Worm (Caenorhabditis elegans): ENCODE data around the gene str-252.

Gene str-252

ce11 chrV:13916196-13916595 lies at the start of gene str-252:
TSS of gene str-252 (plus strand) at chrV:13916496.
- TF ChIP-seq ama-1 (optimal IDR thresholded peaks at IDR 0.05), result no peak
- no peak for TF ChIP-seq ceh-36 (tag; optimal IDR thresholded peaks at IDR 0.05)

DNA sequence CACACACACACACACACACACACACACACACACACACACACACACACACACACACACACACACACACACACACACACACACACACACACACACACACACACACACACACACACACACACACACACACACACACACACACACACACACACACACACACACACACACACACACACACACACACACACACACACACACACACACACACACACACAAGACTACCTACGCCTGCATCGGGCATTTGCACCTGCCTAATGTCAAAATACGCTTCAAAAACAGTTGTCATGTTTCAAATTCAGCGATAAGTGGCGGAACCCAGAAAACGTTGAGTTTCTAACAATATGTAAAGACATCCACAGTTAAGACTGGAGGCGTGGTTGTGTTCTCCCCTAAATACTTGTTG lies 47.4 kb upstream of the str-252 start:
- peak; percentile 30 for TF ChIP-seq hmbx-1 (tag; optimal IDR thresholded peaks at IDR 0.05)
- TF ChIP-seq B0310.2 (tag; optimal IDR thresholded peaks at IDR 0.05), result peak; percentile 10

DNA sequence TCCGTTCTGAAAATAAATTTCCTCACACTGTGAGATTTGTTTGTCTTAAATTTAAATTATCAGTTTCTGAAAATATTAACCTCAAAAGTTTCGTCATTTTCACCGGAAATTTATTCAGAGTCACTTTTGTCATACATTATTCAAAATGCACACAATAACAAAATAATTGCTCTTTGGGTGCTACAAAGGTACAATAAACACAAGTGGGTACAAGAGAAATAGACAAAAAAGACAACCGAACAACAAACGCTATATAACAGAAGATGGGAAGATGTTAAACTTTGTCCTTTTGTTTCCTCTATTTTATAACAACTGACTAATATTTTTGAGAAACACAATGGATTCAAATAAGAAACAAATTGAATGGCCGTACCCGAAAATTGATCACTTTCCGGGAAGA lies 46.7 kb upstream of the str-252 start:
- no peak for TF ChIP-seq tra-4 (tag; optimal IDR thresholded peaks at IDR 0.05)
- TF ChIP-seq B0310.2 (tag; optimal IDR thresholded peaks at IDR 0.05), result no peak
- no peak for TF ChIP-seq aly-1 (tag; optimal IDR thresholded peaks at IDR 0.05)
- no peak for TF ChIP-seq tbx-37 (GFP tag; conservative IDR thresholded peaks at IDR 0.05)
- no peak for TF ChIP-seq sea-1 (GFP tag; conservative IDR thresholded peaks at IDR 0.05)
- no peak for TF ChIP-seq ama-1 (optimal IDR thresholded peaks at IDR 0.05)
- TF ChIP-seq hmg-4 (GFP tag; optimal IDR thresholded peaks at IDR 0.05), result no peak
- no peak for TF ChIP-seq tbx-11 (GFP tag; IDR thresholded peaks at IDR 0.05)
- no peak for TF ChIP-seq scrt-1 (GFP tag; IDR thresholded peaks at IDR 0.05)
- TF ChIP-seq flt-1 (GFP tag; IDR thresholded peaks at IDR 0.05), result no peak

DNA sequence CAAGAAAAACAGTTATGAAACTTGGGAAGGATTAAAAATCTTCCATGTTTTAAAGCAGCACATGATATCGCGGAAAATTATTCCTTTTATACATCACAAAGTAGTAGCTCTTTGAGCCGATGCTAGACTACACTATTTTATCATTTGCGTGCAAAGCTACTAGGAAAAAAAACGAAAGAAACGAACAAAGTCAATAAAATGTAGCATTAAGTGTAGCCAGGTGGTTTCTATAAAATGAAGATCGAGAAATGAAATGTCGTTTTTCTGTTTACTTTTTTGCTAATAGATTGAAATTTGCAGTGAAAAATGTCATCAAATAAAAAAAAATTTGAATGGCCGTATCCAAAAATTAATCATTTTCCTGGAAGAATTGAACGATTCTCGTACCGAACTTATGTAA lies 43.4 kb upstream of the str-252 start, which contains the start of gene cpt-5:
TSS of gene cpt-5 (plus strand) at position 301 of the 400 bp plus-strand sequence.
- TF ChIP-seq sea-1 (GFP tag; conservative IDR thresholded peaks at IDR 0.05) (no peak), scrt-1 (GFP tag; IDR thresholded peaks at IDR 0.05) (no peak), hmbx-1 (tag; optimal IDR thresholded peaks at IDR 0.05) (no peak), ama-1 (optimal IDR thresholded peaks at IDR 0.05) (no peak), pes-1 (GFP tag; IDR thresholded peaks at IDR 0.05) (no peak), F13C5.2 (tag; optimal IDR thresholded peaks at IDR 0.05) (no peak), aly-1 (tag; optimal IDR thresholded peaks at IDR 0.05) (no peak), tbx-37 (GFP tag; conservative IDR thresholded peaks at IDR 0.05) (no peak), B0310.2 (tag; optimal IDR thresholded peaks at IDR 0.05) (no peak), hnd-1 (tag; optimal IDR thresholded peaks at IDR 0.05) (no peak), hmg-4 (GFP tag; optimal IDR thresholded peaks at IDR 0.05) (no peak), ceh-36 (tag; optimal IDR thresholded peaks at IDR 0.05) (no peak), tra-4 (tag; optimal IDR thresholded peaks at IDR 0.05) (no peak), flt-1 (GFP tag; IDR thresholded peaks at IDR 0.05) (no peak), tbx-11 (GFP tag; IDR thresholded peaks at IDR 0.05) (no peak)

ce11 chrV:13873323-13873722 lies 43.0 kb upstream of the str-252 start:
- no peak for TF ChIP-seq hmbx-1 (tag; optimal IDR thresholded peaks at IDR 0.05)
- TF ChIP-seq ceh-36 (tag; optimal IDR thresholded peaks at IDR 0.05), result no peak

DNA sequence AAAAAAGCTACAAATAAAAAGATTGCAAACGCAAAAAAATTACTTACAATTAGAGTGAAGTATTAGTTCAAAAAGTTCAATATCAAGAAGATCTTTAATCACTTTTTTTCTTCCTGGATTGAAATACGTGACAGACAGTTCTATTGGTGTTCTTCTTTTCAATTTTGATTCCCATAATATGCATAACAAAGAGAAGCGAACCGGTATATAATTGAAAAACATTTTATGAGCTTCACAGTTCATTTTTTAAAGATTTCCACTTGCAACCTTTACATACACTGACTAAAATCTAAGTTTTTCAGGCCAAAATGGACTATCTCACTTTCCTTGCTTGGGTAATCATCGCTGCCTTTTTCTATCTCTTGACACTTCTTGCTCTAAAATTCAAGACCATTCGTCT lies 39.8 kb upstream of the str-252 start, which contains the start of gene T22G5.1:
TSS of gene T22G5.1 (plus strand) at position 301 of the 400 bp plus-strand sequence.
- TF ChIP-seq B0310.2 (tag; optimal IDR thresholded peaks at IDR 0.05) (no peak), scrt-1 (GFP tag; IDR thresholded peaks at IDR 0.05) (no peak), aly-1 (tag; optimal IDR thresholded peaks at IDR 0.05) (no peak)

DNA sequence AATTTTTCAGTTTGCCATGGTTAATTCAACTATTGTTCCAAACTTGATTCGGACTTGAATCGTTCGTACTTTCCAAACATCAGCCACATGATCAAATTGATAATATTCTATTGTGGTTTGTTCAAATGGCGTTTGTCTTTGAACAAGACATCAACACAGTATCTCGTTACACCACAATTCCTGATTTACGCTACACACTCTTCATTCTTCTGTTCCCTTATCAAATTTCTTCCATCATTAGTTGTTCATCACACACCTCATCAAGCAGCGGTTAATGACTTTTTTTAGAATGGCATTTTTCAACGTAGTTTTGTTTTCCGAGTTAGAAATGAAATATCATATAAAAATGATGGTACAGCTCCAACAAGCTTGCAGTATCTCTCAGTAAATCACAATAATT lies 38.1 kb upstream of the str-252 start:
- TF ChIP-seq flt-1 (GFP tag; IDR thresholded peaks at IDR 0.05), result no peak
- TF ChIP-seq tbx-37 (GFP tag; conservative IDR thresholded peaks at IDR 0.05), result no peak
- TF ChIP-seq ama-1 (optimal IDR thresholded peaks at IDR 0.05), result no peak
- TF ChIP-seq aly-1 (tag; optimal IDR thresholded peaks at IDR 0.05), result no peak

DNA sequence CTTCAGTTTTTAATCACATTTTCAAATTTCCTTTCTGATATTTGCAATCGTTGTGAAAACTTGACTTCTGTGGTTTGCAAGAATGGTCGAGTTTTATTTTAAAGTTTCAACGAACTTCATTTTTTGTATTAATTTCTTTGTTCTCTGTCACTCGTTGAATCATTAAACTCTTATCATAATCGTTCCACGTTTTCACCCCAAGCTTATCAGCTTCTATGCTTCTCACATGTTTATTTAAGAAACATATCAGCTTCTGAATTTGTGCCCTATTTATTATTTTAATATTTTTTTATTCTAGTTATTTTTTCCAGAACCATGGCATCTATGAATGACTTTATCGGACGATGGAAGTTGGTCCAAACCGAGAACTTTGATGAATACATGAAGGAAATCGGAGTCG lies 37.1 kb upstream of the str-252 start, which contains the start of gene lbp-7:
TSS of gene lbp-7 (plus strand) at position 312 of the 400 bp plus-strand sequence.
- no peak for TF ChIP-seq pes-1 (GFP tag; IDR thresholded peaks at IDR 0.05)
- no peak for TF ChIP-seq scrt-1 (GFP tag; IDR thresholded peaks at IDR 0.05)
- TF ChIP-seq F13C5.2 (tag; optimal IDR thresholded peaks at IDR 0.05), result no peak

DNA sequence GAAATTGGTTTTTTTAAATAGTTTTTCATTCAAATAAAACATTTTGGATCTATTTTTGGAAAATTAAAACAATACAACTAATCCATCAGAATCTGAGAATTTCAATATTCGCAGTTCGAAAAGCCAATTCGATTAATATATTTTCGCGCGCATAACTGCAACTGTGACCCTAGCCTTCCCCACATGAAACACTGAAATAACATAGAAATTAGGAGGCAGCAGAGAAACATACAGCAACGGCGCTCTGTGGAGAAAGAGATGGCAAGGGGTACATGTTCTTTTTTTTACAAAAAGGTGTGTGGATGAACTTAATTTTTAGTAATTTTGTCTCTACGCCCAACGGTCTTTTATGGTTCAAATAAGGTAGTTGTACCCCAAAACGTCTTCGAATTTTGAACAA lies 36.1 kb upstream of the str-252 start:
- TF ChIP-seq pes-1 (GFP tag; IDR thresholded peaks at IDR 0.05) (no peak), hnd-1 (tag; optimal IDR thresholded peaks at IDR 0.05) (no peak), tbx-37 (GFP tag; conservative IDR thresholded peaks at IDR 0.05) (no peak), ama-1 (optimal IDR thresholded peaks at IDR 0.05) (no peak), tbx-11 (GFP tag; IDR thresholded peaks at IDR 0.05) (no peak), aly-1 (tag; optimal IDR thresholded peaks at IDR 0.05) (no peak), tra-4 (tag; optimal IDR thresholded peaks at IDR 0.05) (no peak), ceh-13 (GFP tag; optimal IDR thresholded peaks at IDR 0.05) (no peak), B0310.2 (tag; optimal IDR thresholded peaks at IDR 0.05) (no peak)

DNA sequence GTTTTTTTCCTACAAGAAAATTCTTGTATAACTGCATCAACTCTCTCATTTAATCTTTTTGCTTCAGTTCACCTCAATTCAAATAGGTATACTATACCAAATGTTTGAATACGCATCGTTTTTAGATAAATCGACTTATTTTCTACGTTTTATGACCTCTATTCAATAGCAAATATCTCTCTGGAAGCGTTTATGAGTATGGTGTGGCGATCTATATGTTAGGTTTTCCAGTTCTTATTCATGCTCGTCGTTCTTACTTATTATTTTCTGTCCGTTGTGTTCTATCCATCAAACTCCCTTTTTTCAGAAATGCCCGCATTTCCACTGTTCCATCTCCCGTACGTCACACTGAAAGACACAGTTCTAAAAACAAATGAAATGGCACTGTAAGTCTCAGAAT lies 35.7 kb upstream of the str-252 start, which contains the start of gene T22G5.3:
TSS of gene T22G5.3 (plus strand) at position 301 of the 400 bp plus-strand sequence.
- TF ChIP-seq aly-1 (tag; optimal IDR thresholded peaks at IDR 0.05) (no peak), pes-1 (GFP tag; IDR thresholded peaks at IDR 0.05) (no peak), flt-1 (GFP tag; IDR thresholded peaks at IDR 0.05) (no peak), ama-1 (optimal IDR thresholded peaks at IDR 0.05) (no peak), tbx-37 (GFP tag; conservative IDR thresholded peaks at IDR 0.05) (no peak), ceh-36 (tag; optimal IDR thresholded peaks at IDR 0.05) (no peak), scrt-1 (GFP tag; IDR thresholded peaks at IDR 0.05) (no peak), hmg-4 (GFP tag; optimal IDR thresholded peaks at IDR 0.05) (no peak), ceh-13 (GFP tag; optimal IDR thresholded peaks at IDR 0.05) (no peak), ets-7 (tag; optimal IDR thresholded peaks at IDR 0.05) (no peak)

All from whole organism, early embryonic.